Worm (Caenorhabditis elegans) whole organism, L4 larva: Measurements from ENCODE around the gene hda-5.

Experiments used
- F10B5.3 ChIP-seq: sonication (generic microtip); optimal IDR thresholded peaks from 2 replicates; lab custom pipeline; 2016; ENCODE audit warnings: mild to moderate bottlenecking, missing genetic modification characterization, missing compliant biosample characterization
- F44E2.7 ChIP-seq: fragments of 200-800 bp; sonication (Bioruptor generic); IDR thresholded peaks from 2 replicates; pipeline ENCODE4 v2.1.2; 2022; ENCODE audit warnings: missing genetic modification characterization, missing compliant biosample characterization
- F49E8.2 ChIP-seq: sonication (generic microtip); optimal IDR thresholded peaks from 2 replicates; lab custom pipeline; 2016; ENCODE audit warnings: missing compliant biosample characterization, mild to moderate bottlenecking, missing genetic modification characterization, borderline replicate concordance
- R02D3.7 ChIP-seq: fragments of 150-350 bp; sonication (generic microtip); optimal IDR thresholded peaks from 3 replicates; lab custom pipeline; 2014; ENCODE audit warnings: missing biosample characterization, missing genetic modification characterization
- ZK337.2 ChIP-seq: fragments of 200-800 bp; sonication (Bioruptor generic); IDR thresholded peaks from 2 replicates; pipeline ENCODE4 v1.3.6; 2022; ENCODE audit warnings: missing genetic modification reagents, missing genetic modification characterization, missing compliant biosample characterization
- aha-1 ChIP-seq: fragments of 150-350 bp; peaks from one replicate; lab custom pipeline; 2014; ENCODE audit warnings: missing biosample characterization, missing genetic modification characterization
- arid-1 ChIP-seq: fragments of 200-800 bp; sonication (Bioruptor generic); conservative IDR thresholded peaks from 2 replicates; pipeline ENCODE4 v1.3.6; 2022; ENCODE audit warnings: missing genetic modification reagents, missing genetic modification characterization, missing compliant biosample characterization
- attf-4 ChIP-seq: sonication (generic microtip); optimal IDR thresholded peaks from 3 replicates; lab custom pipeline; 2017; ENCODE audit warnings: missing biosample characterization, missing genetic modification characterization
- ceh-20 ChIP-seq: fragments of 200-800 bp; sonication (Bioruptor generic); IDR thresholded peaks from 2 replicates; pipeline ENCODE4 v1.3.6; 2022; ENCODE audit warnings: missing genetic modification reagents, missing genetic modification characterization, missing compliant biosample characterization
- ceh-32 ChIP-seq: sonication (generic microtip); optimal IDR thresholded peaks from 2 replicates; lab custom pipeline; 2016; ENCODE audit warnings: mild to moderate bottlenecking, missing genetic modification characterization, missing compliant biosample characterization; ENCODE audit not compliant: poor library complexity
- ceh-62 ChIP-seq: sonication (generic microtip); optimal IDR thresholded peaks from 2 replicates; lab custom pipeline; 2017; ENCODE audit warnings: missing biosample characterization, missing genetic modification characterization
- ces-1 ChIP-seq: fragments of 150-350 bp; sonication (generic microtip); optimal IDR thresholded peaks from 4 replicates; lab custom pipeline; 2014; ENCODE audit warnings: missing biosample characterization, missing genetic modification reagents, missing genetic modification characterization
- cey-2 ChIP-seq: sonication (generic microtip); optimal IDR thresholded peaks from 3 replicates; lab custom pipeline; 2017; ENCODE audit warnings: missing genetic modification characterization, mild to moderate bottlenecking, missing compliant biosample characterization, antibody characterized with exemption, borderline replicate concordance; ENCODE audit not compliant: insufficient read depth
- ctbp-1 ChIP-seq: fragments of 200-800 bp; sonication (Bioruptor generic); IDR thresholded peaks from 2 replicates; pipeline ENCODE4 v1.3.6; 2022; ENCODE audit warnings: missing genetic modification reagents, missing genetic modification characterization, missing compliant biosample characterization
- daf-16 ChIP-seq, 3 experiments: sonication (generic microtip); optimal IDR thresholded peaks; 2 replicates each; lab custom pipeline; 2016 to 2017; ENCODE audit warnings: missing genetic modification characterization in 3 of 3, missing genetic modification reagents in 3 of 3, mild to moderate bottlenecking in 2 of 3, missing compliant biosample characterization in 2 of 3, missing biosample characterization in 1 of 3, moderate library complexity in 1 of 3
- daf-19 ChIP-seq: fragments of 200-800 bp; sonication (Bioruptor generic); conservative IDR thresholded peaks from 2 replicates; pipeline ENCODE4 v1.3.6; 2022; ENCODE audit warnings: missing genetic modification characterization, missing compliant biosample characterization
- dmd-9 ChIP-seq: fragments of 200-800 bp; sonication (Bioruptor generic); IDR thresholded peaks from 2 replicates; pipeline ENCODE4 v1.3.6; 2022; ENCODE audit warnings: missing genetic modification reagents, missing genetic modification characterization, missing compliant biosample characterization
- duxl-1 ChIP-seq: sonication (generic microtip); optimal IDR thresholded peaks from 2 replicates; lab custom pipeline; 2016; ENCODE audit warnings: mild to moderate bottlenecking, missing genetic modification characterization, moderate library complexity, missing compliant biosample characterization; ENCODE audit not compliant: poor library complexity
- dve-1 ChIP-seq: sonication (generic microtip); optimal IDR thresholded peaks from 2 replicates; lab custom pipeline; 2017; ENCODE audit warnings: antibody characterized with exemption, mild to moderate bottlenecking, missing genetic modification characterization, missing compliant biosample characterization; ENCODE audit not compliant: insufficient read depth
- egl-43 ChIP-seq: fragments of 200-800 bp; sonication (Bioruptor generic); IDR thresholded peaks from 2 replicates; pipeline ENCODE4 v1.3.6; 2022; ENCODE audit warnings: missing genetic modification reagents, missing genetic modification characterization, missing compliant biosample characterization
- hlh-11 ChIP-seq: fragments of 200-800 bp; sonication (Bioruptor generic); optimal IDR thresholded peaks from 2 replicates; lab custom pipeline; 2018; ENCODE audit warnings: mild to moderate bottlenecking, missing genetic modification characterization, missing compliant biosample characterization
- hlh-30 ChIP-seq: sonication (generic microtip); optimal IDR thresholded peaks from 2 replicates; lab custom pipeline; 2017; ENCODE audit warnings: antibody characterized with exemption, mild to moderate bottlenecking, missing genetic modification characterization, missing compliant biosample characterization; ENCODE audit not compliant: insufficient read depth
- lin-1 ChIP-seq: fragments of 200-800 bp; sonication (Bioruptor generic); IDR thresholded peaks from 2 replicates; pipeline ENCODE4 v1.3.6; 2022; ENCODE audit warnings: missing genetic modification reagents, missing genetic modification characterization, missing compliant biosample characterization
- lin-13 ChIP-seq: fragments of 150-350 bp; optimal IDR thresholded peaks from 2 replicates; lab custom pipeline; 2014; ENCODE audit warnings: missing biosample characterization, missing genetic modification reagents, missing genetic modification characterization
- lin-29 ChIP-seq: fragments of 200-800 bp; sonication (Bioruptor generic); IDR thresholded peaks from 2 replicates; pipeline ENCODE4 v1.3.6; 2022; ENCODE audit warnings: missing genetic modification reagents, missing genetic modification characterization, missing compliant biosample characterization
- lsy-2 ChIP-seq, 2 experiments: fragments of 150-350 bp in 1 of 2; sonication (generic microtip) in 1 of 2; optimal IDR thresholded peaks; 2 replicates each; lab custom pipeline; 2014 to 2017; ENCODE audit warnings: missing biosample characterization in 2 of 2, missing genetic modification characterization in 2 of 2
- madf-5 ChIP-seq, 2 experiments: fragments of 200-800 bp; sonication (Bioruptor generic); IDR thresholded peaks; 2 replicates each; pipeline ENCODE4 v1.3.6; 2022; ENCODE audit warnings: missing compliant biosample characterization in 2 of 2, missing genetic modification characterization in 2 of 2
- mep-1 ChIP-seq: fragments of 150-350 bp; sonication (generic microtip); optimal IDR thresholded peaks from 3 replicates; lab custom pipeline; 2014; ENCODE audit warnings: missing biosample characterization, missing genetic modification characterization
- nhr-111 ChIP-seq: fragments of 200-800 bp; sonication (Bioruptor generic); optimal IDR thresholded peaks from 2 replicates; lab custom pipeline; 2018; ENCODE audit warnings: mild to moderate bottlenecking, missing genetic modification characterization, missing compliant biosample characterization
- nhr-25 ChIP-seq: sonication (generic microtip); optimal IDR thresholded peaks from 2 replicates; lab custom pipeline; 2017; ENCODE audit warnings: missing genetic modification characterization, mild to moderate bottlenecking, missing compliant biosample characterization, antibody characterized with exemption, moderate library complexity, borderline replicate concordance; ENCODE audit not compliant: insufficient read depth
- nhr-28 ChIP-seq: fragments of 150-350 bp; optimal IDR thresholded peaks from 2 replicates; lab custom pipeline; 2014; ENCODE audit warnings: missing biosample characterization, missing genetic modification characterization
- nhr-41 ChIP-seq: fragments of 200-800 bp; sonication (Bioruptor generic); IDR thresholded peaks from 2 replicates; pipeline ENCODE4 v1.3.6; 2022; ENCODE audit warnings: missing genetic modification reagents, missing genetic modification characterization, missing compliant biosample characterization
- nhr-42 ChIP-seq: fragments of 200-800 bp; sonication (Bioruptor generic); IDR thresholded peaks from 2 replicates; pipeline ENCODE4 v1.3.6; 2022; ENCODE audit warnings: missing genetic modification characterization, missing compliant biosample characterization
- nhr-6 ChIP-seq: fragments of 150-350 bp; optimal IDR thresholded peaks from 2 replicates; lab custom pipeline; 2014; ENCODE audit warnings: missing biosample characterization, missing genetic modification characterization
- nhr-76 ChIP-seq: fragments of 150-350 bp; optimal IDR thresholded peaks from 2 replicates; lab custom pipeline; 2014; ENCODE audit warnings: missing biosample characterization, missing genetic modification characterization
- pha-4 ChIP-seq, 2 experiments: fragments of 150-350 bp in 1 of 2; fragments of 200-800 bp in 1 of 2; sonication (Bioruptor generic) in 1 of 2; IDR thresholded peaks in 1 of 2; optimal IDR thresholded peaks in 1 of 2; 2 replicates each; pipeline versions ENCODE4 v1.3.6 to Lab custom; 2014 to 2022; ENCODE audit warnings: missing genetic modification characterization in 2 of 2, missing genetic modification reagents in 2 of 2, missing biosample characterization in 1 of 2, missing compliant biosample characterization in 1 of 2
- pqm-1 ChIP-seq: sonication (generic microtip); optimal IDR thresholded peaks from 2 replicates; lab custom pipeline; 2017; ENCODE audit warnings: missing biosample characterization, missing genetic modification characterization
- rbr-2 ChIP-seq: sonication (generic microtip); optimal IDR thresholded peaks from 2 replicates; lab custom pipeline; 2016; ENCODE audit warnings: missing genotype, missing genetic modification characterization, missing compliant biosample characterization
- skn-1 ChIP-seq: fragments of 150-350 bp; optimal IDR thresholded peaks from 2 replicates; lab custom pipeline; 2014; ENCODE audit warnings: missing biosample characterization, missing genetic modification characterization
- spr-3 ChIP-seq: fragments of 200-800 bp; sonication (Bioruptor generic); optimal IDR thresholded peaks from 2 replicates; lab custom pipeline; 2018; ENCODE audit warnings: mild to moderate bottlenecking, missing genetic modification characterization, missing compliant biosample characterization
- zag-1 ChIP-seq: fragments of 150-350 bp; optimal IDR thresholded peaks from 2 replicates; lab custom pipeline; 2014; ENCODE audit warnings: missing biosample characterization, missing genetic modification characterization
- zfp-2 ChIP-seq: sonication (generic microtip); optimal IDR thresholded peaks from 2 replicates; lab custom pipeline; 2016; ENCODE audit warnings: mild to moderate bottlenecking, missing genetic modification characterization, missing compliant biosample characterization
- zip-2 ChIP-seq: fragments of 150-350 bp; optimal IDR thresholded peaks from 2 replicates; lab custom pipeline; 2014; ENCODE audit warnings: missing biosample characterization, missing genetic modification characterization
- ztf-7 ChIP-seq: fragments of 150-350 bp; optimal IDR thresholded peaks from 2 replicates; lab custom pipeline; 2014; ENCODE audit warnings: missing biosample characterization, missing genetic modification characterization

hda-5 gene

ce11 chrII:11751615-11752174, 47.1 kb upstream of the hda-5 start (continued):
- no peak for TF ChIP-seq nhr-42
- no peak for TF ChIP-seq nhr-25 (tag; lab: Kevin White, UChicago)
- no peak for TF ChIP-seq zfp-2 (tag; lab: Kevin White, UChicago)
- TF ChIP-seq ceh-32 (tag; lab: Kevin White, UChicago) = no peak

ce11 chrII:11753186-11753585, 45.7 kb upstream of the hda-5 start:
- no peak for TF ChIP-seq daf-19 (GFP tag; lab: Robert Waterston, UW)
- peak; percentile 88 for TF ChIP-seq aha-1 (tag; lab: Kevin White, UChicago)
- 0 out of 2 replicates have a peak, but pooled peaks have one; percentile 17 for TF ChIP-seq egl-43 (GFP tag; lab: Robert Waterston, UW)

- TF ChIP-seq nhr-111 (no peak), lin-1 (GFP tag; lab: Robert Waterston, UW) (peak; percentile 88), ZK337.2 (GFP tag; lab: Robert Waterston, UW) (no peak), egl-43 (GFP tag; lab: Robert Waterston, UW) (peak; percentile 84), lsy-2 (tag; optimal IDR thresholded peaks at IDR 0.05; lab: Kevin White, UChicago) (peak in 1 of 2 experiments; percentile 89), hlh-11 (tag; lab: Kevin White, UChicago) (peak; percentile 55), F10B5.3 (tag; lab: Kevin White, UChicago) (no peak), ceh-20 (0 out of 2 replicates have a peak, but pooled peaks have one; percentile 46), zag-1 (tag; lab: Kevin White, UChicago) (no peak), F49E8.2 (tag; lab: Kevin White, UChicago) (no peak), ztf-7 (tag; lab: Kevin White, UChicago) (peak; percentile 66), aha-1 (tag; lab: Kevin White, UChicago) (peak; percentile 99), hlh-30 (tag; lab: Kevin White, UChicago) (peak; percentile 35), pqm-1 (tag; lab: Kevin White, UChicago) (no peak), skn-1 (no peak), daf-19 (GFP tag; lab: Robert Waterston, UW) (peak; percentile 95; the same call in 1 of the 2 replicates), F44E2.7 (GFP tag; lab: Robert Waterston, UW) (no peak), nhr-41 (GFP tag; lab: Robert Waterston, UW) (peak; percentile 89), nhr-6 (tag; lab: Kevin White, UChicago) (peak; percentile 48), spr-3 (GFP tag; lab: Kevin White, UChicago) (peak; percentile 20), dmd-9 (GFP tag; lab: Robert Waterston, UW) (peak; percentile 55; the same call in 1 of the 2 replicates), dve-1 (peak; percentile 91), daf-16 (GFP tag; optimal IDR thresholded peaks at IDR 0.05; lab: Kevin White, UChicago) (no peak), daf-16 (tag; optimal IDR thresholded peaks at IDR 0.05; lab: Kevin White, UChicago) (peak; percentile 50), mep-1 (peak; percentile 93), pha-4 (GFP tag; IDR thresholded peaks at IDR 0.05; lab: Robert Waterston, UW) (peak; percentile 87), pha-4 (tag; optimal IDR thresholded peaks at IDR 0.05; lab: Kevin White, UChicago) (peak; percentile 75), ctbp-1 (GFP tag; lab: Robert Waterston, UW) (peak; percentile 92), zip-2 (tag; lab: Kevin White, UChicago) (peak; percentile 37), nhr-28 (no peak), duxl-1 (tag; lab: Kevin White, UChicago) (no peak), cey-2 (tag; lab: Kevin White, UChicago) (no peak), madf-5 (GFP tag; IDR thresholded peaks at IDR 0.05; lab: Robert Waterston, UW) (peak; percentile 21 to 78; a peak in 2 of 4 replicates), attf-4 (no peak), lin-29 (GFP tag; lab: Robert Waterston, UW) (no peak; the same call in 1 of the 2 replicates), lin-13 (peak; percentile 80), arid-1 (GFP tag; lab: Robert Waterston, UW) (0 out of 2 replicates have a peak, but pooled peaks have one; percentile 49), nhr-76 (tag; lab: Kevin White, UChicago) (no peak), R02D3.7 (no peak), rbr-2 (tag; lab: Kevin White, UChicago) (no peak), ces-1 (GFP tag; lab: Kevin White, UChicago) (no peak), ceh-62 (no peak)
Measured at ce11 chrII:11756684-11757107, 42.1 kb upstream of the hda-5 start.
